Fruit fly (Drosophila melanogaster) whole organism, embryonic: ENCODE data around the gene RpS29.

Source experiments
- ATbp ChIP-seq: fragments of 200-800 bp; sonication (Bioruptor generic); optimal IDR thresholded peaks from 2 replicates; lab custom pipeline; 2017; ENCODE audit warnings: missing biosample characterization, mild to moderate bottlenecking, missing genetic modification characterization, missing genetic modification reagents
- Awh ChIP-seq: fragments of 200-800 bp; sonication (Bioruptor generic); IDR thresholded peaks from 2 replicates; pipeline ENCODE4, ENCODE4 v1.3.6; 2022; ENCODE audit warnings: missing biosample characterization, missing genetic modification characterization
- C15 ChIP-seq: fragments of 200-800 bp; sonication (Bioruptor generic); IDR thresholded peaks from 3 replicates; pipeline ENCODE4 v1.3.6; 2022; ENCODE audit warnings: missing biosample characterization, missing genetic modification characterization
- CG10209 ChIP-seq: fragments of 200-800 bp; sonication (Bioruptor generic); optimal IDR thresholded peaks from 3 replicates; lab custom pipeline; 2017; ENCODE audit warnings: missing biosample characterization, mild to moderate bottlenecking, missing genetic modification characterization, missing genetic modification reagents
- CG10543 ChIP-seq: fragments of 200-800 bp; sonication (Bioruptor generic); optimal IDR thresholded peaks from 3 replicates; lab custom pipeline; 2017; ENCODE audit warnings: missing biosample characterization, mild to moderate bottlenecking, missing genetic modification characterization, moderate library complexity
- CG10654 ChIP-seq: fragments of 200-800 bp; sonication (Bioruptor generic); optimal IDR thresholded peaks from 2 replicates; lab custom pipeline; 2016; ENCODE audit warnings: missing biosample characterization, missing genetic modification characterization
- CG11695 ChIP-seq: fragments of 200-800 bp; sonication (Bioruptor generic); IDR thresholded peaks from 3 replicates; pipeline ENCODE4 v1.3.6; 2022; ENCODE audit warnings: missing biosample characterization, missing genetic modification characterization
- CG12071 ChIP-seq: fragments of 200-800 bp; sonication (Bioruptor generic); optimal IDR thresholded peaks from 3 replicates; lab custom pipeline; 2018; ENCODE audit warnings: missing biosample characterization, mild to moderate bottlenecking, missing genetic modification characterization
- CG12104 ChIP-seq: fragments of 200-800 bp; sonication (Bioruptor generic); optimal IDR thresholded peaks from 3 replicates; lab custom pipeline; 2016; ENCODE audit warnings: missing biosample characterization, missing genetic modification characterization
- CG12236 ChIP-seq: fragments of 200-800 bp; sonication (Bioruptor generic); optimal IDR thresholded peaks from 2 replicates; lab custom pipeline; 2016; ENCODE audit warnings: missing biosample characterization, missing genetic modification characterization
- CG12299 ChIP-seq: fragments of 200-800 bp; sonication (Bioruptor generic); optimal IDR thresholded peaks from 2 replicates; lab custom pipeline; 2018; ENCODE audit warnings: missing biosample characterization, mild to moderate bottlenecking, missing genetic modification characterization
- CG14050 ChIP-seq: fragments of 200-800 bp; sonication (Bioruptor generic); IDR thresholded peaks from 3 replicates; pipeline ENCODE4 v1.3.6; 2022; ENCODE audit warnings: missing biosample characterization, missing genetic modification characterization
- CG15011 ChIP-seq: fragments of 200-800 bp; sonication (Bioruptor generic); optimal IDR thresholded peaks from 3 replicates; lab custom pipeline; 2018; ENCODE audit warnings: missing biosample characterization, mild to moderate bottlenecking, missing genetic modification characterization
- CG1529 ChIP-seq: fragments of 200-800 bp; sonication (Bioruptor generic); optimal IDR thresholded peaks from 3 replicates; lab custom pipeline; 2018; ENCODE audit warnings: missing biosample characterization, missing genetic modification characterization
- CG18262 ChIP-seq: fragments of 200-800 bp; optimal IDR thresholded peaks from 3 replicates; lab custom pipeline; 2019; ENCODE audit warnings: missing biosample characterization, mild to moderate bottlenecking, missing genetic modification characterization, moderate library complexity
- CG2120 ChIP-seq: fragments of 200-800 bp; sonication (Bioruptor generic); optimal IDR thresholded peaks from 3 replicates; lab custom pipeline; 2016; ENCODE audit warnings: missing biosample characterization, missing genetic modification characterization
- CG30020 ChIP-seq: fragments of 200-800 bp; optimal IDR thresholded peaks from 2 replicates; lab custom pipeline; 2019; ENCODE audit warnings: missing biosample characterization, mild to moderate bottlenecking, missing genetic modification characterization, moderate library complexity
- CG4617 ChIP-seq: fragments of 200-800 bp; sonication (Bioruptor generic); optimal IDR thresholded peaks from 3 replicates; lab custom pipeline; 2016; ENCODE audit warnings: missing biosample characterization, missing genetic modification characterization, borderline replicate concordance
- CG4730 ChIP-seq: fragments of 200-800 bp; sonication (Bioruptor generic); IDR thresholded peaks from 2 replicates; pipeline ENCODE4 v1.3.6; 2022; ENCODE audit warnings: missing biosample characterization, missing genetic modification characterization
- CG4820 ChIP-seq: fragments of 200-800 bp; sonication (Bioruptor generic); optimal IDR thresholded peaks from 3 replicates; lab custom pipeline; 2016; ENCODE audit warnings: missing biosample characterization, missing genetic modification characterization
- CG6254 ChIP-seq: fragments of 200-800 bp; sonication (Bioruptor generic); optimal IDR thresholded peaks from 3 replicates; lab custom pipeline; 2017; ENCODE audit warnings: mild to moderate bottlenecking, missing biosample characterization, missing genetic modification reagents, missing genetic modification characterization
- CG6272 ChIP-seq: fragments of 200-800 bp; sonication (Bioruptor generic); IDR thresholded peaks from 2 replicates; pipeline ENCODE4 v1.3.6; 2022; ENCODE audit warnings: missing biosample characterization, missing genetic modification characterization
- CG7556 ChIP-seq: fragments of 200-800 bp; sonication (Bioruptor generic); optimal IDR thresholded peaks from 2 replicates; lab custom pipeline; 2017; ENCODE audit warnings: missing biosample characterization, mild to moderate bottlenecking, missing genetic modification characterization
- CG8089 ChIP-seq: fragments of 200-800 bp; sonication (Bioruptor generic); optimal IDR thresholded peaks from 3 replicates; lab custom pipeline; 2016; ENCODE audit warnings: missing biosample characterization, missing genetic modification characterization
- CG8478 ChIP-seq: fragments of >200 bp; optimal IDR thresholded peaks from 2 replicates; lab custom pipeline; 2018
- CrebB ChIP-seq: fragments of 200-800 bp; sonication (Bioruptor generic); optimal IDR thresholded peaks from 3 replicates; lab custom pipeline; 2018; ENCODE audit warnings: missing biosample characterization, mild to moderate bottlenecking, missing genetic modification characterization
- D ChIP-seq, 2 experiments: fragments of 200-800 bp in 1 of 2; fragments of >200 bp in 1 of 2; sonication (Bioruptor generic) in 1 of 2; optimal IDR thresholded peaks; 2 replicates in 1 of 2; 3 replicates in 1 of 2; lab custom pipeline; 2017; ENCODE audit warnings: mild to moderate bottlenecking in 1 of 2, missing biosample characterization in 1 of 2, missing genetic modification characterization in 1 of 2, missing genetic modification reagents in 1 of 2
- Dref ChIP-seq: fragments of 200-800 bp; sonication (Bioruptor generic); IDR thresholded peaks from 2 replicates; pipeline ENCODE4 v1.3.6; 2022; ENCODE audit warnings: missing biosample characterization, missing genetic modification characterization
- E2f2 ChIP-seq: fragments of 200-800 bp; sonication (Bioruptor generic); IDR thresholded peaks from 2 replicates; pipeline ENCODE4 v1.3.6; 2022; ENCODE audit warnings: missing biosample characterization, missing genetic modification characterization
- Lim3 ChIP-seq: fragments of 200-800 bp; sonication (Bioruptor generic); IDR thresholded peaks from 2 replicates; pipeline ENCODE4 v1.3.6; 2022; ENCODE audit warnings: missing biosample characterization, missing genetic modification characterization
- MBD-R2 ChIP-seq: fragments of 200-800 bp; sonication (Bioruptor generic); IDR thresholded peaks from 2 replicates; pipeline ENCODE4 v1.3.6; 2022; ENCODE audit warnings: missing biosample characterization, missing genetic modification characterization
- NK7.1 ChIP-seq: fragments of 200-800 bp; sonication (Bioruptor generic); optimal IDR thresholded peaks from 3 replicates; lab custom pipeline; 2016; ENCODE audit warnings: missing biosample characterization, missing genetic modification characterization
- Neu2 ChIP-seq: fragments of 200-800 bp; sonication (Bioruptor generic); optimal IDR thresholded peaks from 3 replicates; lab custom pipeline; 2016; ENCODE audit warnings: missing biosample characterization, missing genetic modification characterization, borderline replicate concordance
- Oaz ChIP-seq: fragments of 200-800 bp; sonication (Bioruptor generic); IDR thresholded peaks from 2 replicates; pipeline ENCODE4 v1.3.6; 2022; ENCODE audit warnings: missing biosample characterization, missing genetic modification characterization
- Side ChIP-seq: fragments of 200-800 bp; sonication (Bioruptor generic); optimal IDR thresholded peaks from 2 replicates; lab custom pipeline; 2016; ENCODE audit warnings: missing biosample characterization, missing genetic modification characterization
- ara ChIP-seq: fragments of 200-800 bp; sonication (Bioruptor generic); IDR thresholded peaks from 2 replicates; pipeline ENCODE4 v1.3.6; 2022; ENCODE audit warnings: missing biosample characterization, missing genetic modification characterization
- bbx ChIP-seq: fragments of 200-800 bp; sonication (Bioruptor generic); IDR thresholded peaks from 2 replicates; pipeline ENCODE4 v1.3.6; 2022; ENCODE audit warnings: missing biosample characterization, missing genetic modification characterization; ENCODE audit not compliant: partially characterized antibody
- chinmo ChIP-seq: fragments of 200-800 bp; sonication (Bioruptor generic); IDR thresholded peaks from 4 replicates; pipeline ENCODE4 v1.3.6; 2022; ENCODE audit warnings: missing biosample characterization, missing genetic modification characterization; ENCODE audit not compliant: partially characterized antibody
- croc ChIP-seq: fragments of 200-800 bp; sonication (Bioruptor generic); conservative IDR thresholded peaks from 3 replicates; pipeline ENCODE4 v1.3.6; 2022; ENCODE audit warnings: missing biosample characterization, missing genetic modification characterization
- ems ChIP-seq: fragments of 200-800 bp; sonication (Bioruptor generic); optimal IDR thresholded peaks from 3 replicates; lab custom pipeline; 2016; ENCODE audit warnings: missing biosample characterization, missing genetic modification characterization
- lola ChIP-seq, 3 experiments: fragments of >200 bp in 2 of 3; fragments of 200-800 bp in 1 of 3; sonication (Bioruptor generic) in 1 of 3; optimal IDR thresholded peaks; 2 replicates each; lab custom pipeline; 2017 to 2019; ENCODE audit warnings: missing biosample characterization in 3 of 3, missing genetic modification characterization in 3 of 3, mild to moderate bottlenecking in 1 of 3, moderate library complexity in 1 of 3
- luna ChIP-seq: fragments of 200-800 bp; sonication (Bioruptor generic); optimal IDR thresholded peaks from 2 replicates; lab custom pipeline; 2016; ENCODE audit warnings: missing biosample characterization, missing genetic modification characterization
- nerfin-1 ChIP-seq: fragments of 200-800 bp; sonication (Bioruptor generic); optimal IDR thresholded peaks from 3 replicates; lab custom pipeline; 2019; ENCODE audit warnings: missing biosample characterization, mild to moderate bottlenecking, missing genetic modification characterization, moderate library complexity
- pnt ChIP-seq: fragments of 200-800 bp; sonication (Bioruptor generic); optimal IDR thresholded peaks from 3 replicates; lab custom pipeline; 2016; ENCODE audit warnings: missing biosample characterization, missing genetic modification characterization
- pum ChIP-seq: fragments of 200-800 bp; sonication (Bioruptor generic); optimal IDR thresholded peaks from 2 replicates; lab custom pipeline; 2016; ENCODE audit warnings: missing biosample characterization, missing genetic modification characterization
- shn ChIP-seq: fragments of 200-800 bp; sonication (Bioruptor generic); optimal IDR thresholded peaks from 3 replicates; lab custom pipeline; 2016; ENCODE audit warnings: missing biosample characterization, missing genetic modification characterization
- sisA ChIP-seq: fragments of 200-800 bp; sonication (Bioruptor generic); IDR thresholded peaks from 2 replicates; pipeline ENCODE4 v1.3.6; 2022; ENCODE audit warnings: missing biosample characterization, missing genetic modification characterization
- tll ChIP-seq, 2 experiments: fragments of 200-800 bp in 1 of 2; fragments of >200 bp in 1 of 2; sonication (Bioruptor generic) in 1 of 2; optimal IDR thresholded peaks; 2 replicates each; lab custom pipeline; 2017 to 2019; ENCODE audit warnings: missing biosample characterization in 2 of 2, missing genetic modification characterization in 2 of 2, mild to moderate bottlenecking in 1 of 2, moderate library complexity in 1 of 2
- toy ChIP-seq: fragments of 200-800 bp; sonication (Bioruptor generic); IDR thresholded peaks from 2 replicates; pipeline ENCODE4 v1.3.6; 2022; ENCODE audit warnings: missing biosample characterization, missing genetic modification characterization
- zfh2 ChIP-seq: fragments of 200-800 bp; sonication (Bioruptor generic); optimal IDR thresholded peaks from 2 replicates; lab custom pipeline; 2016; ENCODE audit warnings: missing biosample characterization, missing genetic modification characterization

Gene RpS29

dm6 chr3R:9747272-9747874 lies 30.5 kb upstream of the RpS29 start, which contains the start of gene CG12948:
CG12948 (minus strand) TSS chr3R:9747744.
- TF ChIP-seq zfh2 (GFP tag; lab: Kevin White, UChicago) = peak; percentile 20
- TF ChIP-seq CG12236 (GFP tag; lab: Kevin White, UChicago) = no peak
- TF ChIP-seq lola (GFP tag; optimal IDR thresholded peaks at IDR 0.05; lab: Kevin White, UChicago) = peak in 1 of 3 experiments; percentile 63
- no peak for TF ChIP-seq ATbp (GFP tag; lab: Kevin White, UChicago)
- TF ChIP-seq CG4730 (GFP tag; lab: Robert Waterston, UW) = no peak
- TF ChIP-seq CG15011 (GFP tag; lab: Kevin White, UChicago) = no peak
- peak; percentile 52 for TF ChIP-seq CG18262
- TF ChIP-seq tll (GFP tag; optimal IDR thresholded peaks at IDR 0.05; lab: Kevin White, UChicago) = no peak
- TF ChIP-seq CG6272 = peak; percentile 46; the same call in 1 of the 2 replicates
- no peak for TF ChIP-seq CG7556 (GFP tag; lab: Kevin White, UChicago)
- TF ChIP-seq CG6254 (GFP tag; lab: Kevin White, UChicago) = no peak
- peak; percentile 4 for TF ChIP-seq CG12104
- TF ChIP-seq luna = no peak
- no peak for TF ChIP-seq CrebB (tag; lab: Kevin White, UChicago)
- peak; percentile 71 for TF ChIP-seq MBD-R2 (GFP tag; lab: Robert Waterston, UW)
- TF ChIP-seq CG12299 (tag; lab: Kevin White, UChicago) = no peak
- peak; percentile 49 for TF ChIP-seq nerfin-1
- TF ChIP-seq Oaz (GFP tag; lab: Robert Waterston, UW) = no peak
- TF ChIP-seq NK7.1 (GFP tag; lab: Kevin White, UChicago) = no peak
- TF ChIP-seq CG1529 (GFP tag; lab: Kevin White, UChicago) = peak; percentile 13
- TF ChIP-seq CG4617 (GFP tag; lab: Kevin White, UChicago) = no peak
- no peak for TF ChIP-seq CG8089 (GFP tag; lab: Kevin White, UChicago)
- no peak; the same call in 2 of the 3 replicates for TF ChIP-seq CG14050 (GFP tag; lab: Robert Waterston, UW)
- no peak for TF ChIP-seq sisA (GFP tag; lab: Robert Waterston, UW)
- TF ChIP-seq Dref (GFP tag; lab: Robert Waterston, UW) = peak; percentile 56
- TF ChIP-seq CG4820 (GFP tag; lab: Kevin White, UChicago) = peak; percentile 46
- no peak for TF ChIP-seq CG8478
- no peak for TF ChIP-seq croc
- no peak for TF ChIP-seq Awh (GFP tag; lab: Robert Waterston, UW)
- no peak for TF ChIP-seq toy (GFP tag; lab: Robert Waterston, UW)
- no peak for TF ChIP-seq C15 (GFP tag; lab: Robert Waterston, UW)
- no peak for TF ChIP-seq CG10209 (GFP tag; lab: Kevin White, UChicago)
- TF ChIP-seq CG10654 (GFP tag; lab: Kevin White, UChicago) = no peak
- TF ChIP-seq Lim3 (GFP tag; lab: Robert Waterston, UW) = no peak
- TF ChIP-seq bbx = peak; percentile 75
- TF ChIP-seq pnt (GFP tag; lab: Kevin White, UChicago) = peak; percentile 25
- no peak for TF ChIP-seq CG12071 (GFP tag; lab: Kevin White, UChicago)
- TF ChIP-seq E2f2 (GFP tag; lab: Robert Waterston, UW) = no peak
- TF ChIP-seq Side (GFP tag; lab: Kevin White, UChicago) = peak; percentile 19
- TF ChIP-seq CG10543 (GFP tag; lab: Kevin White, UChicago) = peak; percentile 62
- TF ChIP-seq pum (GFP tag; lab: Kevin White, UChicago) = peak; percentile 16
- peak; percentile 90 for TF ChIP-seq chinmo (GFP tag; lab: Robert Waterston, UW)
- peak; percentile 77 for TF ChIP-seq CG2120 (GFP tag; lab: Kevin White, UChicago)
- peak; percentile 40 for TF ChIP-seq CG30020
- no peak for TF ChIP-seq shn (GFP tag; lab: Kevin White, UChicago)
- TF ChIP-seq D (optimal IDR thresholded peaks at IDR 0.05; lab: Kevin White, UChicago) = no peak
- no peak for TF ChIP-seq D (GFP tag; optimal IDR thresholded peaks at IDR 0.05; lab: Kevin White, UChicago)
- no peak for TF ChIP-seq CG11695 (GFP tag; lab: Robert Waterston, UW)
- no peak for TF ChIP-seq ara (GFP tag; lab: Robert Waterston, UW)
- no peak for TF ChIP-seq Neu2
- TF ChIP-seq ems = peak; percentile 11
